Worm (Caenorhabditis elegans): ENCODE results near the gene mat-3.

DNA sequence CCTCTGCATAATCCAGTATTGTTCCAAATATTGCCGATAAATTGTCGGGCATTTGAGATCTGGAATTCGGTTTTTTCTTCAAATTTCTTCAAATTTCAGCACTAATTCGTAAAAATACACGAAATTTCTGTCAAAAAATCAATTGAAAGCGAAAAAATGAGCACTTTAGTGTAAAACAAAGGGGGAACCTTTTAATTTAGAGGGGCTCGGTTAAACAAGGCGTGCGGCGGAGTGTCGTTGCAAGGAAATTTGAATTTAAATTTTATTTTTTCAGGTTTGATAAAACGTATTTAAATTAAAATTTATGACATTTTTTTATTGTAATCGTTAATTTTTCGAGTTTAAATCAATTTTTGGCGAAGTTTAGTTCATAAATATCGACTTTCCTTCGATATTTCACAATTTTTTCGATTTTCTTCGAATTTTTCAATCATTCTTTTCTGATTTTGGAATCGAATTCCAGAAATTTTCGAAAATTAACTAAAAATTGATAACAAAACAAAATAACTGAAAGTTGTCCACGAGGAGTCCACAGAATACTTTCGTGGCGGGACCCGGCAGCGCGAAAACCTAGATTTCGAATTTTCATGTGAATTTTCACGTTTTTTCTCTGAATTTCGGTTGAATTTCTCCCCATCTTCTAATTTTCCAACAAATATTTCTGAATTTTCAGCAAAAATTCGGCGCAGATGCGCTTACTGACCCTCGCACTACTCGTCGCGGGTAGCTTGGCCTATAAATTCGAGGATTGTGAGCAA lies 3.4 kb upstream of the mat-3 start, which contains the start of the genes magu-1 and nemp-1:
- TF ChIP-seq mbf-1 (tag; optimal IDR thresholded peaks at IDR 0.05) (no peak), nhr-77 (tag; optimal IDR thresholded peaks at IDR 0.05) (no peak), skn-1 (tag; optimal IDR thresholded peaks at IDR 0.05) (no peak), unc-62 (GFP tag; optimal IDR thresholded peaks at IDR 0.05) (no peak), ama-1 (optimal IDR thresholded peaks at IDR 0.05) (no peak), unc-39 (tag; optimal IDR thresholded peaks at IDR 0.05) (no peak), nhr-10 (tag; optimal IDR thresholded peaks at IDR 0.05) (no peak), nhr-129 (tag; optimal IDR thresholded peaks at IDR 0.05) (no peak)

All from whole organism, L2 larva.